Fruit fly (Drosophila melanogaster): ENCODE measurements around the gene CG10137.

CG10137 gene

dm6 chr2L:19579995-19580578 is 53.6 kb downstream of the CG10137 start, which contains the start of gene Pmvk:
Pmvk (minus strand) TSS chr2L:19580351.
- TF ChIP-seq CG8478 (optimal IDR thresholded peaks at IDR 0.05) (no peak), CTCF (optimal IDR thresholded peaks at IDR 0.05) (no peak)

- no peak for TF ChIP-seq CG8478 (optimal IDR thresholded peaks at IDR 0.05)
- peak in 1 of 2 experiments; percentile 29 for TF ChIP-seq CTCF (optimal IDR thresholded peaks at IDR 0.05)
Measured at dm6 chr2L:19582185-19582584, 55.7 kb downstream of the CG10137 start, which contains the start of gene Hakai. Hakai (minus strand) TSS chr2L:19582474.
